Worm (Caenorhabditis elegans) whole organism, young adult: Measurements from ENCODE around the gene pan-1.

ENCODE experiments used
- B0035.1 ChIP-seq: sonication (generic microtip); optimal IDR thresholded peaks from 2 replicates; lab custom pipeline; 2016; ENCODE audit warnings: missing genetic modification characterization, mild to moderate bottlenecking, missing compliant biosample characterization, missing genotype, missing genetic modification reagents
- C06A6.2 ChIP-seq: fragments of 200-800 bp; sonication (Bioruptor generic); conservative IDR thresholded peaks from 2 replicates; pipeline ENCODE4 v1.3.6; 2022; ENCODE audit warnings: missing genetic modification characterization, missing compliant biosample characterization
- F37B4.10 ChIP-seq: fragments of 200-800 bp; sonication (Bioruptor generic); IDR thresholded peaks from 2 replicates; pipeline ENCODE4 v1.3.6; 2022; ENCODE audit warnings: missing genetic modification characterization, missing compliant biosample characterization
- F49E8.2 ChIP-seq: sonication (generic microtip); optimal IDR thresholded peaks from 3 replicates; lab custom pipeline; 2017; ENCODE audit warnings: missing genetic modification characterization, mild to moderate bottlenecking, missing compliant biosample characterization, antibody characterized with exemption, moderate library complexity; ENCODE audit not compliant: insufficient read depth
- K12H6.12 ChIP-seq: fragments of 200-800 bp; sonication (Bioruptor generic); optimal IDR thresholded peaks from 2 replicates; lab custom pipeline; 2018; ENCODE audit warnings: mild to moderate bottlenecking, missing genetic modification characterization, missing compliant biosample characterization
- T26A5.8 ChIP-seq: sonication (generic microtip); optimal IDR thresholded peaks from 2 replicates; lab custom pipeline; 2016; ENCODE audit warnings: missing genetic modification characterization, missing compliant biosample characterization
- Y53F4B.3 ChIP-seq: fragments of 200-800 bp; sonication (Bioruptor generic); IDR thresholded peaks from 2 replicates; pipeline ENCODE4 v1.3.6; 2022; ENCODE audit warnings: missing genetic modification reagents, missing genetic modification characterization, missing compliant biosample characterization
- Y53G8AR.9 ChIP-seq: fragments of 200-800 bp; sonication (Bioruptor generic); conservative IDR thresholded peaks from 2 replicates; pipeline ENCODE4 v1.3.6; 2022; ENCODE audit warnings: missing genetic modification reagents, missing genetic modification characterization, missing compliant biosample characterization
- akir-1 ChIP-seq: fragments of 200-800 bp; sonication (Bioruptor generic); optimal IDR thresholded peaks from 2 replicates; lab custom pipeline; 2018; ENCODE audit warnings: mild to moderate bottlenecking, missing genetic modification characterization, moderate library complexity, missing compliant biosample characterization
- ama-1 ChIP-seq, 3 experiments: fragments of 150-350 bp in 1 of 3; sonication (generic microtip) in 2 of 3; optimal IDR thresholded peaks; 2 replicates each; lab custom pipeline; 2014 to 2018; ENCODE audit warnings: missing biosample characterization in 2 of 3, missing genetic modification characterization in 2 of 3, missing genetic modification reagents in 2 of 3
- aptf-3 ChIP-seq: fragments of 200-800 bp; sonication (Bioruptor generic); IDR thresholded peaks from 2 replicates; pipeline ENCODE4 v1.3.6; 2022; ENCODE audit warnings: missing genetic modification characterization, missing compliant biosample characterization
- athp-1 ChIP-seq: sonication (generic microtip); optimal IDR thresholded peaks from 2 replicates; lab custom pipeline; 2017; ENCODE audit warnings: mild to moderate bottlenecking, missing genetic modification characterization, missing compliant biosample characterization
- attf-3 ChIP-seq: fragments of 200-800 bp; sonication (Bioruptor generic); conservative IDR thresholded peaks from 2 replicates; pipeline ENCODE4 v1.3.6; 2022; ENCODE audit warnings: missing genetic modification reagents, missing genetic modification characterization, missing compliant biosample characterization
- bed-2 ChIP-seq: fragments of 200-800 bp; sonication (Bioruptor generic); IDR thresholded peaks from 2 replicates; pipeline ENCODE4 v1.3.6; 2022; ENCODE audit warnings: missing genetic modification reagents, missing genetic modification characterization, missing compliant biosample characterization
- cebp-1 ChIP-seq, 2 experiments: fragments of 200-800 bp in 1 of 2; sonication (Bioruptor generic) in 1 of 2; sonication (generic microtip) in 1 of 2; IDR thresholded peaks in 1 of 2; optimal IDR thresholded peaks in 1 of 2; 2 replicates each; pipeline versions ENCODE4 v1.3.6 to Lab custom; 2017 to 2022; ENCODE audit warnings: missing compliant biosample characterization in 2 of 2, missing genetic modification characterization in 2 of 2, mild to moderate bottlenecking in 1 of 2, missing genetic modification reagents in 1 of 2, moderate library complexity in 1 of 2
- die-1 ChIP-seq: sonication (generic microtip); optimal IDR thresholded peaks from 2 replicates; lab custom pipeline; 2016; ENCODE audit warnings: missing genotype, mild to moderate bottlenecking, missing genetic modification characterization, missing compliant biosample characterization
- egl-44 ChIP-seq: fragments of 200-800 bp; sonication (Bioruptor generic); IDR thresholded peaks from 2 replicates; pipeline ENCODE4 v1.3.6; 2022; ENCODE audit warnings: missing genetic modification reagents, missing genetic modification characterization, missing compliant biosample characterization
- egrh-3 ChIP-seq: fragments of 200-800 bp; sonication (Bioruptor generic); IDR thresholded peaks from 2 replicates; pipeline ENCODE4 v1.3.6; 2022; ENCODE audit warnings: missing genetic modification reagents, missing genetic modification characterization, missing compliant biosample characterization
- ets-4 ChIP-seq: fragments of 200-800 bp; sonication (Bioruptor generic); optimal IDR thresholded peaks from 2 replicates; lab custom pipeline; 2018; ENCODE audit warnings: mild to moderate bottlenecking, missing genetic modification characterization, missing compliant biosample characterization
- gei-17 ChIP-seq: fragments of 200-800 bp; sonication (Bioruptor generic); optimal IDR thresholded peaks from 2 replicates; lab custom pipeline; 2018; ENCODE audit warnings: mild to moderate bottlenecking, missing genetic modification characterization, missing compliant biosample characterization
- hmg-1.2 ChIP-seq: fragments of 200-800 bp; sonication (Bioruptor generic); IDR thresholded peaks from 2 replicates; pipeline ENCODE4 v1.3.6; 2022; ENCODE audit warnings: missing genetic modification reagents, missing genetic modification characterization, missing compliant biosample characterization
- hrde-1 ChIP-seq: sonication (generic microtip); optimal IDR thresholded peaks from 2 replicates; lab custom pipeline; 2016; ENCODE audit warnings: missing genetic modification characterization, mild to moderate bottlenecking, missing compliant biosample characterization, moderate library complexity, missing genotype, missing genetic modification reagents, borderline replicate concordance
- hsf-1 ChIP-seq: fragments of 200-800 bp; sonication (Bioruptor generic); IDR thresholded peaks from 2 replicates; pipeline ENCODE4 v1.3.6; 2022; ENCODE audit warnings: missing genetic modification reagents, missing genetic modification characterization, missing compliant biosample characterization
- lir-1 ChIP-seq: fragments of 200-800 bp; sonication (Bioruptor generic); conservative IDR thresholded peaks from 2 replicates; pipeline ENCODE4 v1.3.6; 2022; ENCODE audit warnings: missing genetic modification reagents, missing genetic modification characterization, missing compliant biosample characterization
- lsl-1 ChIP-seq: fragments of 200-800 bp; sonication (Bioruptor generic); optimal IDR thresholded peaks from 2 replicates; lab custom pipeline; 2018; ENCODE audit warnings: mild to moderate bottlenecking, missing genetic modification characterization, moderate library complexity, missing compliant biosample characterization
- lsy-27 ChIP-seq: sonication (generic microtip); optimal IDR thresholded peaks from 2 replicates; lab custom pipeline; 2017; ENCODE audit warnings: missing genetic modification characterization, mild to moderate bottlenecking, missing compliant biosample characterization, antibody characterized with exemption, missing genotype, borderline replicate concordance; ENCODE audit not compliant: insufficient read depth
- madf-10 ChIP-seq: sonication (generic microtip); optimal IDR thresholded peaks from 2 replicates; lab custom pipeline; 2016; ENCODE audit warnings: mild to moderate bottlenecking, missing genetic modification characterization, missing compliant biosample characterization
- mcd-1 ChIP-seq: fragments of 200-800 bp; sonication (Bioruptor generic); IDR thresholded peaks from 2 replicates; pipeline ENCODE4 v1.3.6; 2022; ENCODE audit warnings: missing genetic modification reagents, missing genetic modification characterization, missing compliant biosample characterization
- mes-4 ChIP-seq: sonication (generic microtip); optimal IDR thresholded peaks from 2 replicates; lab custom pipeline; 2016; ENCODE audit warnings: missing genotype, missing genetic modification characterization, missing compliant biosample characterization
- mxl-1 ChIP-seq: sonication (generic microtip); optimal IDR thresholded peaks from 2 replicates; lab custom pipeline; 2016; ENCODE audit warnings: missing genetic modification characterization, missing compliant biosample characterization
- nfya-1 ChIP-seq: sonication (generic microtip); optimal IDR thresholded peaks from 2 replicates; lab custom pipeline; 2017; ENCODE audit warnings: antibody characterized with exemption, missing compliant biosample characterization, missing genetic modification characterization, borderline replicate concordance; ENCODE audit not compliant: insufficient read depth
- nhr-80 ChIP-seq: sonication (generic microtip); optimal IDR thresholded peaks from 2 replicates; lab custom pipeline; 2016; ENCODE audit warnings: missing genetic modification characterization, missing compliant biosample characterization
- nhr-90 ChIP-seq: sonication (generic microtip); optimal IDR thresholded peaks from 2 replicates; lab custom pipeline; 2016; ENCODE audit warnings: missing genotype, mild to moderate bottlenecking, missing genetic modification characterization, missing compliant biosample characterization
- repo-1 ChIP-seq: sonication (generic microtip); optimal IDR thresholded peaks from 2 replicates; lab custom pipeline; 2017; ENCODE audit warnings: mild to moderate bottlenecking, missing genetic modification characterization, missing compliant biosample characterization
- unc-130 ChIP-seq: sonication (generic microtip); optimal IDR thresholded peaks from 2 replicates; lab custom pipeline; 2016; ENCODE audit warnings: missing genetic modification reagents, missing genetic modification characterization, missing compliant biosample characterization
- xnd-1 ChIP-seq: sonication (generic microtip); optimal IDR thresholded peaks from 2 replicates; lab custom pipeline; 2016; ENCODE audit warnings: missing genotype, missing genetic modification reagents, missing genetic modification characterization, missing compliant biosample characterization
- zfh-2 ChIP-seq: fragments of 200-800 bp; sonication (Bioruptor generic); conservative IDR thresholded peaks from 2 replicates; pipeline ENCODE4 v1.3.6; 2022; ENCODE audit warnings: missing genetic modification reagents, missing genetic modification characterization, missing compliant biosample characterization
- ztf-18 ChIP-seq: sonication (generic microtip); optimal IDR thresholded peaks from 2 replicates; lab custom pipeline; 2016; ENCODE audit warnings: missing genotype, mild to moderate bottlenecking, missing genetic modification characterization, missing compliant biosample characterization
- ztf-22 ChIP-seq: fragments of 200-800 bp; sonication (Bioruptor generic); optimal IDR thresholded peaks from 2 replicates; lab custom pipeline; 2018; ENCODE audit warnings: mild to moderate bottlenecking, missing genetic modification characterization, moderate library complexity, missing compliant biosample characterization
- ztf-26 ChIP-seq: sonication (generic microtip); optimal IDR thresholded peaks from 2 replicates; lab custom pipeline; 2017; ENCODE audit warnings: missing genetic modification characterization, missing compliant biosample characterization
- ztf-28 ChIP-seq: fragments of 200-800 bp; sonication (Bioruptor generic); IDR thresholded peaks from 2 replicates; pipeline ENCODE4 v1.3.6; 2022; ENCODE audit warnings: missing genetic modification reagents, missing genetic modification characterization, missing compliant biosample characterization

Gene pan-1

DNA sequence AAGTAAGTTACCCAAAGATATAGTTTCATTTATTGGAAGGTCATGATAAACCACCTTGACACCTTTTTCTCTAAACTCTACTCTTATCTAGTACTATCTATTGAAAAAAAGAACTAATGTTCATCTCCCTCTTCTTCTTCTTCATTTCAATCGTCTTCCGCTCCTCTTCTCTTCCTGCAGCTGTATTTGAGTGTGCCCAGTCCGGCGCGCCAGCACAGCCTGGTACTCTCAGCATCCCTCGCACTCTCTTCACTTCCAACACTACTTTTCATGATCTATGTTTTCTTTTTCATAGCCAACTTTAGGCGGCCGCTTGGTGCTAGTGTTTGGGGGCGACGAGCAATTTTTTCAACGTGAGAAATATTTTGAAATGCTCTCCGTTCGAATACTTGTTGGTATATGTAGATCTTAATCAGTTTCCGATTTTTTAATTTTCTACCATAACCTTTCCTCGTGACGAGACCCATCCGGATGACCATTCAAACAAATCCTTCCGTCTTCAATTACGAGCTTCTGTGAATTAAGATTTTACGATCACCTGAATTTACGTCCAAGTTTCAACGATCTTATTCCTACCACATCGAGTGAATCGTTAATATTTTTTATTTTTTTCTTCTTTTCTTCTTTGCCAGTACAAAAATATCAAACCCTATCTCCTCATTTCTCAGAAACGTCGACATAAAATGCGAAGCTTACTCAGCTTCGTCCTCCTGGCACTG lies at the start of gene pan-1:
TSS of gene pan-1 (plus strand) at position 669 of the 719 bp plus-strand sequence.
- TF ChIP-seq xnd-1, result no peak
- TF ChIP-seq hmg-1.2 (GFP tag; lab: Robert Waterston, UW), result peak; percentile 76; the same call in 1 of the 2 replicates
- peak; percentile 48 for TF ChIP-seq nhr-80
- peak; percentile 62 for TF ChIP-seq zfh-2 (GFP tag; lab: Robert Waterston, UW)
- TF ChIP-seq F37B4.10 (GFP tag; lab: Robert Waterston, UW), result no peak
- TF ChIP-seq T26A5.8, result no peak
- TF ChIP-seq egrh-3 (GFP tag; lab: Robert Waterston, UW), result 0 out of 2 replicates have a peak, but pooled peaks have one; percentile 11
- TF ChIP-seq mcd-1 (GFP tag; lab: Robert Waterston, UW), result no peak
- no peak for TF ChIP-seq cebp-1 (GFP tag; IDR thresholded peaks at IDR 0.05; lab: Robert Waterston, UW)
- peak; percentile 34 for TF ChIP-seq cebp-1 (tag; optimal IDR thresholded peaks at IDR 0.05; lab: Kevin White, UChicago)
- no peak for TF ChIP-seq ztf-18 (tag; lab: Kevin White, UChicago)
- TF ChIP-seq, all 124 proteins: peak for 5

DNA sequence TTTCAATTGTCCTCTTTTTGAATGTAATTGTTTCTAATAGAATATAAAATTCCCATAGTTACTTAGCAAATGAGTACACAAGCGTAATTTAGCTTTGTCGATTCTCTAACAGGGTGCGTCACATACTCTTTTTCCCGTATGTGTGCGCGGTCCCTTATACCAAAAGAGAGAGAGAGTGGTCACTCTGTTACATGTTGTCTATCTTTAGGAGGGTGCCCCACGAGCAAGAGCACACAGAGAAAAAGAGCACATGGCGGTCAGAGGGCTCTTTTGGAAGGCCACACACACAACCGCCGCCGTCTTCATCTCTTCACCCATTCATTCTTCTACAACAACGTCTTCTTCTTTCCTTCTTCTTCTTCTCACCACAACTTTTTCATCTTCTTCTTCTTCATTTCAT lies 48.6 kb upstream of the pan-1 start:
- TF ChIP-seq akir-1 (GFP tag; lab: Kevin White, UChicago) (no peak), attf-3 (no peak), madf-10 (no peak), xnd-1 (no peak), ztf-26 (tag; lab: Kevin White, UChicago) (no peak), ztf-22 (GFP tag; lab: Kevin White, UChicago) (no peak), gei-17 (GFP tag; lab: Kevin White, UChicago) (no peak), lsy-27 (tag; lab: Kevin White, UChicago) (no peak)

ce11 chrIII:4515173-4515572 lies 47.4 kb upstream of the pan-1 start:
- no peak for TF ChIP-seq ztf-28 (GFP tag; lab: Robert Waterston, UW)
- TF ChIP-seq nfya-1 (tag; lab: Kevin White, UChicago), result no peak
- no peak for TF ChIP-seq mxl-1 (tag; lab: Kevin White, UChicago)
- TF ChIP-seq lsl-1 (GFP tag; lab: Kevin White, UChicago), result no peak
- no peak for TF ChIP-seq athp-1 (tag; lab: Kevin White, UChicago)
- no peak for TF ChIP-seq die-1 (tag; lab: Kevin White, UChicago)
- TF ChIP-seq B0035.1, result no peak

ce11 chrIII:4517781-4518180 lies 44.8 kb upstream of the pan-1 start:
- TF ChIP-seq K12H6.12 (tag; lab: Kevin White, UChicago) (no peak), lir-1 (GFP tag; lab: Robert Waterston, UW) (no peak), ets-4 (no peak), ama-1 (optimal IDR thresholded peaks at IDR 0.05; lab: Kevin White, UChicago) (no peak), ama-1 (GFP tag; optimal IDR thresholded peaks at IDR 0.05; lab: Kevin White, UChicago) (no peak), aptf-3 (GFP tag; lab: Robert Waterston, UW) (no peak)

DNA sequence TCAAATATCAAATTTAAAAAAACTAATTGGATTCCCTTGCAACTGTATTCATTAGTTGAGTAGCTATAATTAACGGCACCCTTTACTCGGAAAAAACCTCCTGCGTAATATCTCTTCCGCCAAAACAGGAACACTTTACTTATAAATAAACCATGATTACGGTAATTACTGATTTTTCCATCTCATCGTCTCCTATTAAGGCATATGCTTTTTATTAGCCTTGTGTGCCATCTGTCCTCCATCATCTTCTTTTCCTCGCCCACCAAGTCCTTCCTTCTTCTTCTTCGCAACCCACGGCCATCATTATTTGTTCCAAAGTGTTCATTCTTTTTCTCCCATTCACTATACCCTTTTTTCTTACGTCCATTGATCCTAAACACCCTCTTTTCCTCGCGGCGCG lies 43.1 kb upstream of the pan-1 start:
- TF ChIP-seq Y53F4B.3, result no peak
- no peak for TF ChIP-seq unc-130
- TF ChIP-seq egl-44 (GFP tag; lab: Robert Waterston, UW), result no peak
- TF ChIP-seq F49E8.2 (tag; lab: Kevin White, UChicago), result no peak
- TF ChIP-seq C06A6.2 (GFP tag; lab: Robert Waterston, UW), result no peak
- TF ChIP-seq ztf-22 (GFP tag; lab: Kevin White, UChicago), result no peak
- no peak for TF ChIP-seq repo-1 (tag; lab: Kevin White, UChicago)
- TF ChIP-seq mes-4 (tag; lab: Kevin White, UChicago), result no peak
- TF ChIP-seq mcd-1 (GFP tag; lab: Robert Waterston, UW), result no peak
- no peak for TF ChIP-seq hsf-1 (GFP tag; lab: Robert Waterston, UW)
- no peak for TF ChIP-seq nhr-90
- no peak for TF ChIP-seq Y53G8AR.9 (GFP tag; lab: Robert Waterston, UW)
- no peak for TF ChIP-seq hrde-1 (tag; lab: Kevin White, UChicago)
- no peak for TF ChIP-seq bed-2 (GFP tag; lab: Robert Waterston, UW)
